Worm (Caenorhabditis elegans): Measurements from ENCODE around the gene Y53C12B.7.

Gene Y53C12B.7

ce11 chrII:9716417-9717039 is 36.5 kb downstream of the Y53C12B.7 start, which contains the start of gene wee-1.3 (continued):
- TF ChIP-seq ceh-63 (GFP tag; optimal IDR thresholded peaks at IDR 0.05) = no peak
- TF ChIP-seq hpl-2 (GFP tag; optimal IDR thresholded peaks at IDR 0.05) = no peak
- peak; percentile 90 for TF ChIP-seq mep-1 (tag; optimal IDR thresholded peaks at IDR 0.05)
- peak; percentile 78 for TF ChIP-seq jun-1 (tag; optimal IDR thresholded peaks at IDR 0.05)
- peak; percentile 58 for TF ChIP-seq lin-39 (tag; optimal IDR thresholded peaks at IDR 0.05)
- TF ChIP-seq pag-3 (tag; optimal IDR thresholded peaks at IDR 0.05; ENCODE audit: borderline replicate concordance, insufficient read depth) = peak; percentile 1
- peak; percentile 83 for TF ChIP-seq swsn-7 (tag; optimal IDR thresholded peaks at IDR 0.05)
- TF ChIP-seq aha-1 (tag; optimal IDR thresholded peaks at IDR 0.05) = no peak

DNA sequence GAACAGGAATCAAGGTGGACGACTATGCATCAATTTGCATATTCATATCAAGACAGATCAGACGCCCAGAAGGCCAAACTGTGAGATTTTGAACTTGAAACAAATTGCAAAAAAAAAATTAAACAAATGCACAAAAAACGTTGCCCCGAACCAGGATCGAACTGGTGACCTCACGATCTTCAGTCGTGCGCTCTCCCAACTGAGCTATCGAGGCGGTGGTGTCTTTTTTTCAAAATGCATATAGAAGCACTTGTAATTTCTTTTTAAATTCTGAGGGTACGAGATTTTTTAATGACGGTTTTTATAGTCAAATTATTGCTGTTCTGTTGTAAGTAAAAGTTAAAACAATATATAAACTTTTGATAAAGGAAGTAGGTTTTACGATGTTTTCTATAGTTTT is 39.9 kb downstream of the Y53C12B.7 start:
- TF ChIP-seq lin-35 (GFP tag; optimal IDR thresholded peaks at IDR 0.05) = peak in 1 of 2 experiments; percentile 55
- TF ChIP-seq mep-1 (tag; optimal IDR thresholded peaks at IDR 0.05) = no peak
- TF ChIP-seq lsy-2 (tag; optimal IDR thresholded peaks at IDR 0.05) = peak; percentile 14 to 18
- TF ChIP-seq ceh-63 (GFP tag; optimal IDR thresholded peaks at IDR 0.05) = no peak
- TF ChIP-seq tbx-2 (tag; optimal IDR thresholded peaks at IDR 0.05) = no peak
- no peak for TF ChIP-seq hpl-2 (GFP tag; optimal IDR thresholded peaks at IDR 0.05)
- no peak for TF ChIP-seq jun-1 (tag; optimal IDR thresholded peaks at IDR 0.05)
- TF ChIP-seq sup-37 (GFP tag; optimal IDR thresholded peaks at IDR 0.05) = no peak
- TF ChIP-seq dpl-1 (GFP tag; optimal IDR thresholded peaks at IDR 0.05) = peak in 2 of 3 experiments; percentile 3 to 18
- peak; percentile 8 for TF ChIP-seq snu-23 (GFP tag; optimal IDR thresholded peaks at IDR 0.05)
- no peak for TF ChIP-seq xbp-1 (tag; optimal IDR thresholded peaks at IDR 0.05)
- TF ChIP-seq C34B4.2 (tag; optimal IDR thresholded peaks at IDR 0.05) = no peak
- no peak for TF ChIP-seq vab-15 (tag; optimal IDR thresholded peaks at IDR 0.05)
- TF ChIP-seq egl-13 (tag; optimal IDR thresholded peaks at IDR 0.05) = no peak
- TF ChIP-seq snpc-4 (tag; optimal IDR thresholded peaks at IDR 0.05) = no peak
- no peak for TF ChIP-seq ces-1 (GFP tag; optimal IDR thresholded peaks at IDR 0.05)
- peak in 1 of 2 experiments; percentile 27 for TF ChIP-seq efl-1 (optimal IDR thresholded peaks at IDR 0.05)
- TF ChIP-seq efl-1 (GFP tag; optimal IDR thresholded peaks at IDR 0.05 in 1 of 2) = peak in 1 of 2 experiments; percentile 24
- TF ChIP-seq hlh-4 (tag; optimal IDR thresholded peaks at IDR 0.05) = no peak
- peak; percentile 12 for TF ChIP-seq nhr-71 (tag; optimal IDR thresholded peaks at IDR 0.05)
- no peak for TF ChIP-seq nhr-76 (tag; optimal IDR thresholded peaks at IDR 0.05)
- no peak for TF ChIP-seq aha-1 (tag; optimal IDR thresholded peaks at IDR 0.05)
- TF ChIP-seq C04F5.9 (tag; optimal IDR thresholded peaks at IDR 0.05) = no peak
- TF ChIP-seq lin-39 (tag; optimal IDR thresholded peaks at IDR 0.05) = no peak

DNA sequence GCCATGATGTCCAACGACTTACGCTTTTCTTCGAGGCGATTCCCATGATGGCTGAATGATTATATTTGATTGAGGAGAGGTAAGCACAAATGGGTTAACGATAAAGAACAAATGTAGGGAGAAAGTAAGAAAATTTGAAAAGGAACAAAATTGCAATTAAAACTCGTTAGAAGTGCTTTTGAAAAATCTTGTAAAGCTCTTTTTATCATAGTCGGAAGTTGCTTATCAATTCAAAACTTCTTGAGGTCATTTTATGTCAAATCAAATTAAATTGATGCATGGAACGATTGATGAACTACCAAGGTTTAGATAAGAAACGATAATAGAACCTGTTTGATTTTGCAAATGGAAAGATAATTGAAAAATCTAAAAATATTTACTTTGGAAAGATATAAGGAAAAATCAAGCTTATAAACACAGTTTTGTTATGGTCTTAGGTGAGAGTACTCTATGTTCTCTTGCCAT is 44.2 kb downstream of the Y53C12B.7 start, which contains the start of gene glt-5:
Gene glt-5 (minus strand): TSS at position 51 of the 465 bp plus-strand sequence.
- TF ChIP-seq grh-1 (GFP tag; IDR thresholded peaks at IDR 0.05) = 0 out of 2 replicates have a peak, but pooled peaks have one; percentile 16
- peak in 5 of 6 experiments; percentile 16 to 71 (median 58) for TF ChIP-seq elt-3 (tag; optimal IDR thresholded peaks at IDR 0.05)
- TF ChIP-seq nhr-85 (tag) = peak; percentile 51
- TF ChIP-seq F16B12.6 (tag; optimal IDR thresholded peaks at IDR 0.05) = no peak
- TF ChIP-seq nhr-47 (tag; optimal IDR thresholded peaks at IDR 0.05) = no peak
- TF ChIP-seq aha-1 (tag; optimal IDR thresholded peaks at IDR 0.05) = no peak

DNA sequence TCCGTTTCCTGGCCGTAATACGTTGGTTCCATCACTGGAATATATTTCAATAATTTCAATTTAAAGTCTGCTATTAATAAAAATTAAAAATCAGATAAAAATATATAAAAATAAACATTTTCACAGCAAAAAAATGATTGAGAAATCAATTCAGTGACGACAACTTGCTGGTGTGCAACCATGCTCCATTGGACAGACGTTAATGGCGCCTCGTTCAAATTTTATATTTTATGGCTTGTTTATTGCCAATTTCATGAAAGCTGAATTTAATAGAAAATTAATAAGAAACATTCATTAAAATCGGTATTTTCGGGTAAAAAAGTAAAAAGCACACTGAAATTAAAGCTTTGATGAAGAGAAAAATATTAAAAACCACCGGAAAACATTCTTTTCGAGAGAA is 46.8 kb downstream of the Y53C12B.7 start, which contains the start of gene Y53C12A.3:
Gene Y53C12A.3 (minus strand): TSS at position 34 of the 400 bp plus-strand sequence.
- TF ChIP-seq dpl-1 (GFP tag; optimal IDR thresholded peaks at IDR 0.05) = peak; percentile 82 to 94 (median 90)
- no peak for TF ChIP-seq egl-27 (tag; optimal IDR thresholded peaks at IDR 0.05)
- no peak for TF ChIP-seq elt-2 (tag; optimal IDR thresholded peaks at IDR 0.05)
- no peak for TF ChIP-seq ama-1 (optimal IDR thresholded peaks at IDR 0.05)
- TF ChIP-seq lir-3 (tag; optimal IDR thresholded peaks at IDR 0.05; ENCODE audit: poor library complexity) = no peak
- TF ChIP-seq nhr-47 (tag; optimal IDR thresholded peaks at IDR 0.05) = peak; percentile 38
- no peak for TF ChIP-seq ceh-63 (GFP tag; optimal IDR thresholded peaks at IDR 0.05)
- peak; percentile 50 to 81 for TF ChIP-seq lsy-2 (tag; optimal IDR thresholded peaks at IDR 0.05)
- peak; percentile 71 for TF ChIP-seq C16A3.4 (tag; optimal IDR thresholded peaks at IDR 0.05)
- TF ChIP-seq ets-5 (GFP tag; IDR thresholded peaks at IDR 0.05) = no peak
- peak; percentile 44 for TF ChIP-seq nhr-71 (tag; optimal IDR thresholded peaks at IDR 0.05)
- peak; percentile 47 for TF ChIP-seq nhr-20 (tag; optimal IDR thresholded peaks at IDR 0.05)
- TF ChIP-seq tbx-2 (tag; optimal IDR thresholded peaks at IDR 0.05) = peak; percentile 17
- TF ChIP-seq ceh-8 (GFP tag; optimal IDR thresholded peaks at IDR 0.05) = no peak
- no peak for TF ChIP-seq tlp-1 (tag; optimal IDR thresholded peaks at IDR 0.05)
- TF ChIP-seq nhr-12 (tag; optimal IDR thresholded peaks at IDR 0.05) = no peak
- TF ChIP-seq ceh-82 (tag; optimal IDR thresholded peaks at IDR 0.05) = peak in 1 of 3 experiments; percentile 40
- peak; percentile 51 for TF ChIP-seq blmp-1 (tag; optimal IDR thresholded peaks at IDR 0.05)
- peak; percentile 46 for TF ChIP-seq snu-23 (GFP tag; optimal IDR thresholded peaks at IDR 0.05)
- TF ChIP-seq efl-1 (optimal IDR thresholded peaks at IDR 0.05) = peak; percentile 85 to 90
- TF ChIP-seq efl-1 (GFP tag; optimal IDR thresholded peaks at IDR 0.05 in 1 of 2) = peak; percentile 93 to 99
- peak; percentile 91 to 97 for TF ChIP-seq lin-35 (GFP tag; optimal IDR thresholded peaks at IDR 0.05)
- TF ChIP-seq skn-1 (tag; optimal IDR thresholded peaks at IDR 0.05) = peak; percentile 57

Measured in whole organism, L1 larva.